Fruit fly (Drosophila melanogaster): Measurements from ENCODE around the gene Ist1.

DNA sequence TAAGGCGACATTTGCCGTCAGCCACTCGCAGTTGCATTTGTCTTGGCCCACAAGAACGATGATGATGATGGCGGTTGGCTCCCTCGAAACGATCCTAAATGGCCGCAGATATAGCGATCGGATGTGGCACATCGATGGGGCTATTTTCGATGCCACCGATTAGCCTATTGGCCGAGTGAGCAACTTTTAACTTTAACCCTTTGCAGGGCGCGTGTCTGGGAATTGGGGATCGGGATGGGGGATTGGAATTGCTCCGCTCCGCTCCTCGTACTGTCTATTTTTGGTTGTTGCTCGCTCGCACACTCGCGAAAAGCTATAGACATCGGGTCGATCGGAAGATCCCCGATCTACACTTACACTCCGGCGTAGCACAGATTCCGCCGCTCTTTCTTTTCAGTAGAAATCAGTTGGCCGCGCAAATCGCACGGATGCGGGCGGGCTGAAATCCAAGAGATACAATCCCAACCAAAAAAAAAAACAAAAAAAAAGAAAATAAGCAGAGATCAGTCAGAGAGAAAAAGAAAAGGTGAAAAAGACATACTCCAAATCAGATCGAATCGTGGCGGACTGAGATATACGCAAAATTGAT is 51.7 kb downstream of the Ist1 start, which contains the start of gene CG8519:
- TF ChIP-seq CG33017 (tag; optimal IDR thresholded peaks at IDR 0.05) (no peak), ovo (GFP tag; optimal IDR thresholded peaks at IDR 0.05) (no peak), cnc (optimal IDR thresholded peaks at IDR 0.05) (no peak), tj (GFP tag; optimal IDR thresholded peaks at IDR 0.05) (no peak), CG12768 (GFP tag; optimal IDR thresholded peaks at IDR 0.05) (no peak), toe (GFP tag; optimal IDR thresholded peaks at IDR 0.05) (no peak), Crg-1 (GFP tag; optimal IDR thresholded peaks at IDR 0.05) (no peak)

All from whole organism, adult.